Worm (Caenorhabditis elegans) whole organism, late embryonic: Measurements from ENCODE around the gene cgt-2.

Experiments
- dmd-4 ChIP-seq: sonication (generic microtip); optimal IDR thresholded peaks from 2 replicates; lab custom pipeline; 2016; ENCODE audit warnings: borderline replicate concordance, missing genetic modification characterization, missing compliant biosample characterization
- pha-4 ChIP-seq: fragments of 150-350 bp; optimal IDR thresholded peaks from 2 replicates; lab custom pipeline; 2018; ENCODE audit warnings: missing biosample characterization, missing genetic modification reagents, missing genetic modification characterization

DNA sequence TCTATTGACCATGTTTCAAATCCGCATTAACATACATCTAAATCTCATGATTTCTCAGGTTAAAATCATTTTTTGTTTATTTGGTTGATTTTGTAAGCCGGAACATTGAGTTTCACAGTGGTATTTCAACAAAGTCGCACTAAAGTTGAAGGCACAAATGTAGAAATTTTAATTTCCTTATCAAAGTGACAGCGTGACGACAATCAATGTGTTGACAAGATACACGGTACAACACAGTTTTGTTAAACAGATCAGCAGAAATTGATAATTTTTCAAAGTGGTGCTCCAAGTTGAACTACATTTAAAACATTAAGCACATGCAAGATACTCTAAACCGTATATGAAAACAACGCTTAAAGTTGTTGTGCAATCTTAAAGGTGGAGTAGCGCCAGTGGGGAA, 7.6 kb downstream of the cgt-2 start:
- TF ChIP-seq pha-4 (no peak), dmd-4 (tag; lab: Kevin White, UChicago) (no peak)
